Fruit fly (Drosophila melanogaster) whole organism, embryonic: Measurements from ENCODE around the gene CG42819.

Source experiments
- B-H1 ChIP-seq: fragments of 200-800 bp; sonication (Bioruptor generic); IDR thresholded peaks from 3 replicates; pipeline ENCODE4 v1.3.6; 2022; ENCODE audit warnings: missing biosample characterization, missing genetic modification characterization
- BEAF-32 ChIP-seq: fragments of 200-800 bp; sonication (Bioruptor generic); optimal IDR thresholded peaks from 3 replicates; lab custom pipeline; 2017; ENCODE audit warnings: missing biosample characterization, missing genetic modification characterization, mild to moderate bottlenecking, moderate library complexity, missing genetic modification reagents
- Bgb ChIP-seq: fragments of 200-800 bp; sonication (Bioruptor generic); IDR thresholded peaks from 2 replicates; pipeline ENCODE4 v1.3.6; 2022; ENCODE audit warnings: missing biosample characterization, missing genetic modification characterization; ENCODE audit not compliant: partially characterized antibody
- CG10321 ChIP-seq: fragments of 200-800 bp; sonication (Bioruptor generic); IDR thresholded peaks from 2 replicates; pipeline ENCODE4 v1.3.6; 2022; ENCODE audit warnings: missing biosample characterization, missing genetic modification characterization
- CG11085 ChIP-seq: fragments of 200-800 bp; sonication (Bioruptor generic); IDR thresholded peaks from 2 replicates; pipeline ENCODE4 v1.3.6; 2022; ENCODE audit warnings: missing biosample characterization, missing genetic modification characterization
- CG11696 ChIP-seq: fragments of 200-800 bp; sonication (Bioruptor generic); IDR thresholded peaks from 2 replicates; pipeline ENCODE4 v1.3.6; 2022; ENCODE audit warnings: missing biosample characterization, missing genetic modification characterization
- CG12219 ChIP-seq: fragments of 200-800 bp; sonication (Bioruptor generic); optimal IDR thresholded peaks from 3 replicates; lab custom pipeline; 2018; ENCODE audit warnings: missing biosample characterization, mild to moderate bottlenecking, missing genetic modification characterization
- CG12236 ChIP-seq: fragments of 200-800 bp; sonication (Bioruptor generic); optimal IDR thresholded peaks from 2 replicates; lab custom pipeline; 2016; ENCODE audit warnings: missing biosample characterization, missing genetic modification characterization
- CG14014 ChIP-seq: fragments of 200-800 bp; sonication (Bioruptor generic); IDR thresholded peaks from 2 replicates; pipeline ENCODE4 v1.3.6; 2022; ENCODE audit warnings: missing biosample characterization, missing genetic modification characterization
- CG15601 ChIP-seq: fragments of 200-800 bp; sonication (Bioruptor generic); optimal IDR thresholded peaks from 3 replicates; lab custom pipeline; 2019; ENCODE audit warnings: missing biosample characterization, mild to moderate bottlenecking, missing genetic modification characterization, moderate library complexity
- CG17328 ChIP-seq: fragments of 200-800 bp; sonication (Bioruptor generic); IDR thresholded peaks from 2 replicates; pipeline ENCODE4 v1.3.6; 2022; ENCODE audit warnings: missing biosample characterization, missing genetic modification characterization
- CG18599 ChIP-seq: fragments of 200-800 bp; sonication (Bioruptor generic); optimal IDR thresholded peaks from 3 replicates; lab custom pipeline; 2017; ENCODE audit warnings: missing biosample characterization, missing genetic modification characterization, mild to moderate bottlenecking, moderate library complexity, missing genetic modification reagents
- CG2116 ChIP-seq: fragments of 200-800 bp; sonication (Bioruptor generic); optimal IDR thresholded peaks from 3 replicates; lab custom pipeline; 2018; ENCODE audit warnings: missing biosample characterization, mild to moderate bottlenecking, missing genetic modification characterization
- CG31441 ChIP-seq: fragments of 200-800 bp; sonication (Bioruptor generic); IDR thresholded peaks from 2 replicates; pipeline ENCODE4 v1.3.6; 2022; ENCODE audit warnings: missing biosample characterization, missing genetic modification characterization
- CG3407 ChIP-seq: fragments of 200-800 bp; sonication (Bioruptor generic); optimal IDR thresholded peaks from 2 replicates; lab custom pipeline; 2018; ENCODE audit warnings: missing biosample characterization, mild to moderate bottlenecking, missing genetic modification characterization
- CG5245 ChIP-seq: fragments of 200-800 bp; sonication (Bioruptor generic); optimal IDR thresholded peaks from 3 replicates; lab custom pipeline; 2016; ENCODE audit warnings: missing biosample characterization, missing genetic modification characterization
- CG6175 ChIP-seq: fragments of 200-800 bp; sonication (Bioruptor generic); IDR thresholded peaks from 3 replicates; pipeline ENCODE4 v1.3.6; 2022; ENCODE audit warnings: missing biosample characterization, missing genetic modification characterization
- CG6689 ChIP-seq: fragments of 200-800 bp; sonication (Bioruptor generic); IDR thresholded peaks from 2 replicates; pipeline ENCODE4 v1.3.6; 2022; ENCODE audit warnings: missing biosample characterization, missing genetic modification characterization
- CG7372 ChIP-seq: fragments of 200-800 bp; sonication (Bioruptor generic); IDR thresholded peaks from 2 replicates; pipeline ENCODE4 v1.3.6; 2022; ENCODE audit warnings: missing biosample characterization, missing genetic modification characterization
- CG7839 ChIP-seq: fragments of 200-800 bp; sonication (Bioruptor generic); optimal IDR thresholded peaks from 3 replicates; lab custom pipeline; 2018; ENCODE audit warnings: missing biosample characterization, mild to moderate bottlenecking, missing genetic modification characterization, moderate library complexity
- CG8765 ChIP-seq: fragments of 200-800 bp; sonication (Bioruptor generic); IDR thresholded peaks from 2 replicates; pipeline ENCODE4 v1.3.6; 2022; ENCODE audit warnings: missing biosample characterization, missing genetic modification characterization
- CG9609 ChIP-seq: fragments of 200-800 bp; sonication (Bioruptor generic); optimal IDR thresholded peaks from 3 replicates; lab custom pipeline; 2016; ENCODE audit warnings: missing biosample characterization, missing genetic modification characterization
- Dbx ChIP-seq: fragments of 200-800 bp; sonication (Bioruptor generic); IDR thresholded peaks from 3 replicates; pipeline ENCODE4 v1.3.6; 2022; ENCODE audit warnings: missing biosample characterization, missing genetic modification characterization
- Ets97D ChIP-seq: fragments of 200-800 bp; sonication (Bioruptor generic); optimal IDR thresholded peaks from 3 replicates; lab custom pipeline; 2016; ENCODE audit warnings: missing biosample characterization, missing genetic modification characterization
- Fer1 ChIP-seq: fragments of 200-800 bp; sonication (Bioruptor generic); optimal IDR thresholded peaks from 2 replicates; lab custom pipeline; 2017; ENCODE audit warnings: missing biosample characterization, mild to moderate bottlenecking, missing genetic modification characterization
- HLH3B ChIP-seq: fragments of 200-800 bp; sonication (Bioruptor generic); IDR thresholded peaks from 2 replicates; pipeline ENCODE4 v1.3.6; 2022; ENCODE audit warnings: missing biosample characterization, missing genetic modification characterization
- Hmr ChIP-seq: fragments of 200-800 bp; sonication (Bioruptor generic); optimal IDR thresholded peaks from 3 replicates; lab custom pipeline; 2017; ENCODE audit warnings: mild to moderate bottlenecking, missing biosample characterization, missing genetic modification reagents, missing genetic modification characterization
- Jarid2 ChIP-seq: fragments of 200-800 bp; sonication (Bioruptor generic); optimal IDR thresholded peaks from 3 replicates; lab custom pipeline; 2017; ENCODE audit warnings: mild to moderate bottlenecking, missing biosample characterization, missing genetic modification reagents, missing genetic modification characterization
- Opbp ChIP-seq: fragments of 200-800 bp; sonication (Bioruptor generic); IDR thresholded peaks from 3 replicates; pipeline ENCODE4 v1.3.6; 2022; ENCODE audit warnings: missing biosample characterization, missing genetic modification characterization; ENCODE audit not compliant: partially characterized antibody
- Optix ChIP-seq: fragments of 200-800 bp; sonication (Bioruptor generic); IDR thresholded peaks from 3 replicates; pipeline ENCODE4 v1.3.6; 2022; ENCODE audit warnings: missing biosample characterization, missing genetic modification characterization
- Poxn ChIP-seq: fragments of 200-800 bp; sonication (Bioruptor generic); IDR thresholded peaks from 2 replicates; pipeline ENCODE4 v1.3.6; 2022; ENCODE audit warnings: missing biosample characterization, missing genetic modification characterization
- Rfx ChIP-seq: fragments of 200-800 bp; sonication (Bioruptor generic); IDR thresholded peaks from 2 replicates; pipeline ENCODE4 v1.3.6; 2022; ENCODE audit warnings: missing biosample characterization, missing genetic modification characterization
- Tbp ChIP-seq: fragments of >200 bp; optimal IDR thresholded peaks from 2 replicates; lab custom pipeline; 2018; ENCODE audit warnings: missing biosample characterization, missing genetic modification characterization
- cg ChIP-seq: fragments of 200-800 bp; sonication (Bioruptor generic); optimal IDR thresholded peaks from 3 replicates; lab custom pipeline; 2019; ENCODE audit warnings: missing biosample characterization, mild to moderate bottlenecking, missing genetic modification characterization, moderate library complexity
- dmrt99B ChIP-seq: fragments of 200-800 bp; sonication (Bioruptor generic); optimal IDR thresholded peaks from 2 replicates; lab custom pipeline; 2018; ENCODE audit warnings: missing biosample characterization, mild to moderate bottlenecking, missing genetic modification characterization, moderate library complexity
- ewg ChIP-seq: fragments of 200-800 bp; sonication (Bioruptor generic); optimal IDR thresholded peaks from 3 replicates; lab custom pipeline; 2017; ENCODE audit warnings: mild to moderate bottlenecking, missing biosample characterization, missing genetic modification reagents, missing genetic modification characterization
- gce ChIP-seq: fragments of 200-800 bp; sonication (Bioruptor generic); IDR thresholded peaks from 3 replicates; pipeline ENCODE4 v1.3.6; 2022; ENCODE audit warnings: missing biosample characterization, missing genetic modification characterization
- gem ChIP-seq: fragments of 200-800 bp; sonication (Bioruptor generic); optimal IDR thresholded peaks from 2 replicates; lab custom pipeline; 2019; ENCODE audit warnings: missing biosample characterization, mild to moderate bottlenecking, missing genetic modification characterization, moderate library complexity
- gsb-n ChIP-seq: fragments of 200-800 bp; sonication (Bioruptor generic); optimal IDR thresholded peaks from 3 replicates; lab custom pipeline; 2018; ENCODE audit warnings: missing biosample characterization, mild to moderate bottlenecking, missing genetic modification characterization
- hb ChIP-seq: fragments of 200-800 bp; sonication (Bioruptor generic); IDR thresholded peaks from 3 replicates; pipeline ENCODE4 v1.3.6; 2022; ENCODE audit warnings: missing biosample characterization, missing genetic modification characterization; ENCODE audit not compliant: partially characterized antibody
- kay ChIP-seq: fragments of 200-800 bp; sonication (Bioruptor generic); optimal IDR thresholded peaks from 2 replicates; lab custom pipeline; 2016; ENCODE audit warnings: missing biosample characterization, missing genetic modification characterization
- lov ChIP-seq, 2 experiments: fragments of 200-800 bp in 1 of 2; fragments of >200 bp in 1 of 2; sonication (Bioruptor generic) in 1 of 2; IDR thresholded peaks in 1 of 2; optimal IDR thresholded peaks in 1 of 2; 2 replicates in 1 of 2; 3 replicates in 1 of 2; pipeline versions ENCODE4 v1.3.6 to Lab custom; 2017 to 2022; ENCODE audit warnings: missing biosample characterization in 1 of 2, missing genetic modification characterization in 1 of 2
- org-1 ChIP-seq: fragments of 200-800 bp; sonication (Bioruptor generic); optimal IDR thresholded peaks from 2 replicates; lab custom pipeline; 2017; ENCODE audit warnings: missing biosample characterization, missing genetic modification characterization
- pros ChIP-seq: fragments of 200-800 bp; sonication (Bioruptor generic); optimal IDR thresholded peaks from 3 replicates; lab custom pipeline; 2019; ENCODE audit warnings: missing biosample characterization, mild to moderate bottlenecking, missing genetic modification characterization, moderate library complexity
- rib ChIP-seq: fragments of 200-800 bp; sonication (Bioruptor generic); IDR thresholded peaks from 2 replicates; pipeline ENCODE4 v1.3.6; 2022; ENCODE audit warnings: missing biosample characterization, missing genetic modification characterization
- ro ChIP-seq: fragments of 200-800 bp; sonication (Bioruptor generic); IDR thresholded peaks from 2 replicates; pipeline ENCODE4 v1.3.6; 2022; ENCODE audit warnings: missing biosample characterization, missing genetic modification characterization
- salm ChIP-seq: fragments of 200-800 bp; sonication (Bioruptor generic); optimal IDR thresholded peaks from 2 replicates; lab custom pipeline; 2018; ENCODE audit warnings: missing biosample characterization, mild to moderate bottlenecking, missing genetic modification characterization
- tin ChIP-seq: fragments of 200-800 bp; sonication (Bioruptor generic); optimal IDR thresholded peaks from 3 replicates; lab custom pipeline; 2016; ENCODE audit warnings: missing biosample characterization, missing genetic modification characterization
- unc-4 ChIP-seq: fragments of 200-800 bp; sonication (Bioruptor generic); IDR thresholded peaks from 2 replicates; pipeline ENCODE4 v1.3.6; 2022; ENCODE audit warnings: missing biosample characterization, missing genetic modification characterization; ENCODE audit not compliant: partially characterized antibody

CG42819 gene

DNA sequence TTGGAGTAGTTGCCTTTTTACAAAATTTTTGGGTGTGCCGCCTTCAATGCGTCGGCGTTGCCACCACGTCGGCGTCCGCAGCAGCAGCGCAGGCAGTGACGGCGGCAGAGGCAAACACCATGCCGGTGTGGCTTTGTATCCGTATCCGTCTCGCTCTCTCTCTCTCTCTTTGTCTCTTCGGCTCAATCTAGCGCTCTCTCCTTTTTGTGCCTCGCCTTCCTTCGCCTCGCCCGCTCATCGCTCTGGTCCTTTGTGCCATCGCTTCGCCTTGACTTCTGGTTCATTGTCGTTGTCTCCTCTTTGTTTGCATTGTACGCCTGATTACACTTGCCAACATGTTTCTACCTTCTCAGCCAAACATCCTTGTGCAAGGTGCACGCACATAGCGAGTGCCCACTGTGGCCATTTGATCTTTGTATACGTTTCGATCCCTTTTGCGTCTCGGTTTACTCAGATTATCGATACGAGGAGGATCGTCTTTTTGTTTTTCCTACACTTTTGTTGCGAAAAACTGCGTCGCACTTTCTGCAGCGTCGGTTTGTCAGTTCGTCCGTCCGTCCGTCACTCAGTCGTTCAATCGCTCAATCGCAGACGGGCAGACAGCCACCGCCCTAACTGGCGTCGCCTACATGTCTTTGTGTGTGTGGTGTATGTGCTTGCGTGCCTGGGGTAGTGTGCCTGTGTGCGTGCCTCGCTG, 27.4 kb upstream of the CG42819 start (continued):
- TF ChIP-seq CG12236 (peak; percentile 16), Ets97D (GFP tag; lab: Kevin White, UChicago) (peak; percentile 4), CG18599 (GFP tag; lab: Kevin White, UChicago) (peak; percentile 26), salm (tag; lab: Kevin White, UChicago) (no peak), CG7372 (GFP tag; lab: Robert Waterston, UW) (no peak), CG7839 (tag; lab: Kevin White, UChicago) (no peak), CG6689 (GFP tag; lab: Robert Waterston, UW) (no peak), HLH3B (0 out of 2 replicates have a peak, but pooled peaks have one; percentile 4), rib (0 out of 2 replicates have a peak, but pooled peaks have one; percentile 12), CG9609 (GFP tag; lab: Kevin White, UChicago) (peak; percentile 25), Opbp (peak; percentile 11; the same call in 1 of the 3 replicates), dmrt99B (no peak), CG17328 (GFP tag; lab: Robert Waterston, UW) (no peak), Hmr (GFP tag; lab: Kevin White, UChicago) (peak; percentile 24), Tbp (GFP tag; lab: Kevin White, UChicago) (no peak), CG10321 (peak; percentile 24; the same call in 1 of the 2 replicates), ro (GFP tag; lab: Robert Waterston, UW) (no peak), cg (peak; percentile 68), Dbx (GFP tag; lab: Robert Waterston, UW) (0 out of 3 replicates have a peak, but pooled peaks have one; percentile 49), CG31441 (GFP tag; lab: Robert Waterston, UW) (no peak), CG11085 (GFP tag; lab: Robert Waterston, UW) (no peak), pros (GFP tag; lab: Kevin White, UChicago) (peak; percentile 89), CG14014 (GFP tag; lab: Robert Waterston, UW) (no peak), CG3407 (GFP tag; lab: Kevin White, UChicago) (no peak), CG12219 (no peak), gsb-n (no peak), CG2116 (GFP tag; lab: Kevin White, UChicago) (peak; percentile 14), ewg (GFP tag; lab: Kevin White, UChicago) (peak; percentile 30), CG11696 (GFP tag; lab: Robert Waterston, UW) (no peak), CG8765 (GFP tag; lab: Robert Waterston, UW) (no peak), kay (GFP tag; lab: Kevin White, UChicago) (no peak), Jarid2 (GFP tag; lab: Kevin White, UChicago) (no peak), Fer1 (no peak), CG5245 (GFP tag; lab: Kevin White, UChicago) (peak; percentile 36), Rfx (GFP tag; lab: Robert Waterston, UW) (no peak), hb (no peak), unc-4 (no peak), Poxn (GFP tag; lab: Robert Waterston, UW) (no peak), CG6175 (no peak), Bgb (no peak), org-1 (GFP tag; lab: Kevin White, UChicago) (no peak), Optix (GFP tag; lab: Robert Waterston, UW) (no peak), gce (GFP tag; lab: Robert Waterston, UW) (0 out of 3 replicates have a peak, but pooled peaks have one; percentile 39), CG15601 (tag; lab: Kevin White, UChicago) (no peak), gem (peak; percentile 1), lov (optimal IDR thresholded peaks at IDR 0.05; lab: Kevin White, UChicago) (peak; percentile 96), lov (GFP tag; IDR thresholded peaks at IDR 0.05; lab: Robert Waterston, UW) (no peak), BEAF-32 (GFP tag; lab: Kevin White, UChicago) (no peak), B-H1 (no peak), tin (GFP tag; lab: Kevin White, UChicago) (peak; percentile 5)
